Worm (Caenorhabditis elegans) whole organism, early embryonic: ENCODE data around the gene srj-44.

Experiments
- B0310.2 ChIP-seq: sonication (generic microtip); optimal IDR thresholded peaks from 2 replicates; lab custom pipeline; 2016; ENCODE audit warnings: mild to moderate bottlenecking, missing genetic modification characterization, missing compliant biosample characterization
- ama-1 ChIP-seq: fragments of 150-350 bp; optimal IDR thresholded peaks from 2 replicates; lab custom pipeline; 2014
- ceh-13 ChIP-seq: fragments of 200-800 bp; sonication (Bioruptor generic); optimal IDR thresholded peaks from 2 replicates; lab custom pipeline; 2018; ENCODE audit warnings: mild to moderate bottlenecking, missing genetic modification characterization, missing compliant biosample characterization
- flt-1 ChIP-seq: fragments of 200-800 bp; sonication (Bioruptor generic); IDR thresholded peaks from 2 replicates; pipeline ENCODE4 v1.3.6; 2022; ENCODE audit warnings: missing genetic modification characterization, missing compliant biosample characterization
- hmg-4 ChIP-seq: fragments of 200-800 bp; sonication (Bioruptor generic); optimal IDR thresholded peaks from 2 replicates; lab custom pipeline; 2018; ENCODE audit warnings: mild to moderate bottlenecking, missing genetic modification characterization, missing compliant biosample characterization

DNA sequence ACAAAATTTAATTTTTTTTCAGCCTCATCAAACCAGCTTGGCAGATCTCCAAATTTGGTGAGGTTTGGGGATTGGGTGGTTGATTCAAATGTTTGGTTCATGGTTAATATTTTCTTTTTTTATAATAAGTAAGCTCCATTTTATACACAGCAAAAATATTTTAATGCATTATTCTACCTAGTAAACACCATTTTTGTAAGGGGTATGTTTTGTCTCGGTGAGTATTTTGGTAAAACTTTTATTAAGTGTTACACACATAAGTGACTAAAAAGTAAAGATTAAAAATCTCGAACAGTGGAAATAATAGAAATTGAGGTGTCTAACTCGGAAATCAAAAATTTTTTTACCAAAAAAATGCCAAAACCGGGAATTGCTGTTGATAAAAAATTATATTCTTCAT is 43.0 kb upstream of the srj-44 start, which contains the start of gene srw-4:
- TF ChIP-seq ama-1 (lab: Kevin White, UChicago) (no peak), hmg-4 (no peak), B0310.2 (tag; lab: Kevin White, UChicago) (no peak), flt-1 (GFP tag; lab: Robert Waterston, UW) (no peak), ceh-13 (GFP tag; lab: Kevin White, UChicago) (no peak)
